Fruit fly (Drosophila melanogaster) Kc167 (cell line): ENCODE measurements around the gene CG5611.

Source experiments
- Myc ChIP-seq: fragments of >200 bp; optimal IDR thresholded peaks from 2 replicates; lab custom pipeline; 2017; ENCODE audit warnings: missing external identifiers
- Sin3A ChIP-seq: fragments of >200 bp; optimal IDR thresholded peaks from 2 replicates; lab custom pipeline; 2018; ENCODE audit warnings: missing external identifiers
- h ChIP-seq: fragments of >200 bp; optimal IDR thresholded peaks from 3 replicates; lab custom pipeline; 2018; ENCODE audit warnings: missing external identifiers
- insv ChIP-seq: fragments of >200 bp; optimal IDR thresholded peaks from 3 replicates; lab custom pipeline; 2018; ENCODE audit warnings: missing external identifiers
- psq ChIP-seq: fragments of >200 bp; optimal IDR thresholded peaks from 2 replicates; lab custom pipeline; 2017; ENCODE audit warnings: missing external identifiers
- ttk ChIP-seq: sonication (Bioruptor generic); optimal IDR thresholded peaks from 2 replicates; lab custom pipeline; 2017; ENCODE audit warnings: missing external identifiers

DNA sequence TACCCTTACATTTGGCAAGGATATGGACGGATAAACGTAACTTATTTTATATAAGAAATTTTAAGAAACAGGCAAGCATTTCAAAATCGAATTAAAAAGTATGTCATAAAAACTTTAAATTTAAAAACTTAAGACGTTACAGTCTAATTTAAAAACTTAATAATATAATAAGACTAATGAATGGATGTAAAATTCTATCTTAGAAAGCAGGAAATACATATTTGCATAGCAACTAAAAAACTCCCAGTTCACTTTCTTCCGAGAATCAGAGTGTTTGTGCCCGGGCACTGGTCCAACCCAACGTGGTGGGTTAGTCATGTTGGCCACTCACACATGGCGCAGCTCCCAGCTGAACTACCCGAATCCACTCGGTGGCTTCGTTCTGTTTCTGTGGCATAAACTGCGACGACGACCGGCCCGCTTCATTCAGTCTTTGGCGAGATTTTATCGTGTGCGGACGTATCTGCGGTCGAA lies 49.7 kb upstream of the CG5611 start, which contains the start of gene CG12880:
- TF ChIP-seq ttk (no peak), psq (no peak), insv (lab: Kevin White, UChicago) (no peak), h (lab: Kevin White, UChicago) (no peak), Sin3A (lab: Kevin White, UChicago) (no peak), Myc (lab: Kevin White, UChicago) (no peak)
